Fruit fly (Drosophila melanogaster) whole organism: ENCODE measurements around the gene CG2641.

ENCODE experiments used
- pan ChIP-seq: fragments of >200 bp; optimal IDR thresholded peaks from 2 replicates; lab custom pipeline; 2017
- usp ChIP-seq: fragments of >200 bp; optimal IDR thresholded peaks from 2 replicates; lab custom pipeline; 2017; ENCODE audit warnings: missing biosample characterization, missing genetic modification characterization, mixed read lengths

- no peak for TF ChIP-seq usp (GFP tag; lab: Kevin White, UChicago)
- TF ChIP-seq pan (lab: Kevin White, UChicago): no peak
These were observed 20.2 kb downstream of the CG2641 start, which contains the start of gene CG34384 for dm6 chr3R:7813981-7814529.
